Worm (Caenorhabditis elegans) whole organism, L1 larva: ENCODE measurements around the gene dap-3.

ENCODE experiments used
- C34B4.2 ChIP-seq: sonication (generic microtip); optimal IDR thresholded peaks from 2 replicates; lab custom pipeline; 2017; ENCODE audit warnings: mild to moderate bottlenecking, missing genetic modification characterization, missing compliant biosample characterization
- alr-1 ChIP-seq: fragments of 200-800 bp; sonication (Bioruptor generic); optimal IDR thresholded peaks from 2 replicates; lab custom pipeline; 2018; ENCODE audit warnings: borderline replicate concordance, mild to moderate bottlenecking, missing genetic modification characterization, missing compliant biosample characterization
- ceh-63 ChIP-seq: fragments of 200-800 bp; sonication (Bioruptor generic); optimal IDR thresholded peaks from 2 replicates; lab custom pipeline; 2018; ENCODE audit warnings: mild to moderate bottlenecking, missing genetic modification characterization, missing compliant biosample characterization
- ceh-88 ChIP-seq: fragments of 200-800 bp; sonication (Bioruptor generic); IDR thresholded peaks from 2 replicates; pipeline ENCODE4 v1.3.6; 2022; ENCODE audit warnings: missing genetic modification characterization, missing compliant biosample characterization
- ces-1 ChIP-seq: fragments of 150-350 bp; optimal IDR thresholded peaks from 2 replicates; lab custom pipeline; 2014; ENCODE audit warnings: missing biosample characterization, missing genetic modification reagents, missing genetic modification characterization
- dpl-1 ChIP-seq, 3 experiments: fragments of 150-350 bp in 2 of 3; sonication (generic microtip) in 1 of 3; optimal IDR thresholded peaks; 2 replicates each; lab custom pipeline; 2014 to 2017; ENCODE audit warnings: missing biosample characterization in 3 of 3, missing genetic modification characterization in 3 of 3, missing genetic modification reagents in 3 of 3
- dsc-1 ChIP-seq: sonication (generic microtip); optimal IDR thresholded peaks from 2 replicates; lab custom pipeline; 2016; ENCODE audit warnings: mild to moderate bottlenecking, missing genetic modification characterization, missing compliant biosample characterization
- efl-3 ChIP-seq: fragments of 200-800 bp; sonication (Bioruptor generic); optimal IDR thresholded peaks from 2 replicates; lab custom pipeline; 2018; ENCODE audit warnings: mild to moderate bottlenecking, missing genetic modification characterization, missing compliant biosample characterization
- elt-2 ChIP-seq: sonication (generic microtip); optimal IDR thresholded peaks from 2 replicates; lab custom pipeline; 2016; ENCODE audit warnings: missing genetic modification characterization, mild to moderate bottlenecking, inconsistent platforms, missing compliant biosample characterization, missing genetic modification reagents
- ets-5 ChIP-seq: fragments of 200-800 bp; sonication (Bioruptor generic); IDR thresholded peaks from 2 replicates; pipeline ENCODE4 v1.3.6; 2022; ENCODE audit warnings: missing genetic modification characterization, missing compliant biosample characterization
- isw-1 ChIP-seq: fragments of 200-800 bp; sonication (Bioruptor generic); IDR thresholded peaks from 2 replicates; pipeline ENCODE4 v1.3.6; 2022; ENCODE audit warnings: missing genetic modification characterization, missing compliant biosample characterization
- jun-1 ChIP-seq: fragments of 150-350 bp; optimal IDR thresholded peaks from 2 replicates; lab custom pipeline; 2014; ENCODE audit warnings: missing biosample characterization, missing genetic modification reagents, missing genetic modification characterization
- lin-14 ChIP-seq: fragments of 200-800 bp; sonication (Bioruptor generic); optimal IDR thresholded peaks from 2 replicates; lab custom pipeline; 2018; ENCODE audit warnings: mild to moderate bottlenecking, missing genetic modification characterization, moderate library complexity, missing compliant biosample characterization
- lir-3 ChIP-seq: sonication (generic microtip); optimal IDR thresholded peaks from 2 replicates; lab custom pipeline; 2016; ENCODE audit warnings: mild to moderate bottlenecking, missing genetic modification characterization, moderate library complexity, missing compliant biosample characterization; ENCODE audit not compliant: poor library complexity
- lsy-2 ChIP-seq, 2 experiments: fragments of 150-350 bp; optimal IDR thresholded peaks; 2 replicates each; lab custom pipeline; 2014; ENCODE audit warnings: missing biosample characterization in 2 of 2, missing genetic modification characterization in 2 of 2
- nhr-11 ChIP-seq: fragments of 150-350 bp; optimal IDR thresholded peaks from 2 replicates; lab custom pipeline; 2014; ENCODE audit warnings: missing biosample characterization, missing genetic modification characterization
- nhr-12 ChIP-seq: sonication (generic microtip); optimal IDR thresholded peaks from 2 replicates; lab custom pipeline; 2017; ENCODE audit warnings: missing biosample characterization, missing genetic modification characterization
- nhr-20 ChIP-seq: sonication (generic microtip); optimal IDR thresholded peaks from 2 replicates; lab custom pipeline; 2016; ENCODE audit warnings: mild to moderate bottlenecking, missing genetic modification characterization, missing compliant biosample characterization
- nhr-28 ChIP-seq: fragments of 150-350 bp; optimal IDR thresholded peaks from 2 replicates; lab custom pipeline; 2014; ENCODE audit warnings: missing biosample characterization, missing genetic modification characterization
- nhr-71 ChIP-seq: sonication (generic microtip); optimal IDR thresholded peaks from 2 replicates; lab custom pipeline; 2016; ENCODE audit warnings: mild to moderate bottlenecking, missing genetic modification characterization, moderate library complexity, missing compliant biosample characterization
- nhr-77 ChIP-seq: fragments of 150-350 bp; optimal IDR thresholded peaks from 2 replicates; lab custom pipeline; 2014; ENCODE audit warnings: missing biosample characterization, missing genetic modification characterization
- pqm-1 ChIP-seq: sonication (generic microtip); optimal IDR thresholded peaks from 3 replicates; lab custom pipeline; 2017; ENCODE audit warnings: missing biosample characterization, missing genetic modification characterization
- snu-23 ChIP-seq: sonication (generic microtip); optimal IDR thresholded peaks from 2 replicates; lab custom pipeline; 2016; ENCODE audit warnings: missing genetic modification characterization, missing compliant biosample characterization
- sptf-1 ChIP-seq: fragments of 150-350 bp; optimal IDR thresholded peaks from 2 replicates; lab custom pipeline; 2014; ENCODE audit warnings: missing biosample characterization, missing genetic modification characterization
- unc-130 ChIP-seq: fragments of 150-350 bp; optimal IDR thresholded peaks from 2 replicates; lab custom pipeline; 2017; ENCODE audit warnings: missing biosample characterization, missing genetic modification characterization, inconsistent platforms
- xbp-1 ChIP-seq: sonication (generic microtip); optimal IDR thresholded peaks from 2 replicates; lab custom pipeline; 2016; ENCODE audit warnings: missing genetic modification characterization, missing compliant biosample characterization
- ztf-11 ChIP-seq, 2 experiments: sonication (generic microtip); optimal IDR thresholded peaks; 2 replicates each; lab custom pipeline; 2016 to 2017; ENCODE audit warnings: missing genetic modification characterization in 2 of 2, missing biosample characterization in 1 of 2, missing compliant biosample characterization in 1 of 2

Gene dap-3

ce11 chrII:10627086-10627485 is 46.2 kb downstream of the dap-3 start:
- TF ChIP-seq lin-14: peak; percentile 14
- TF ChIP-seq dpl-1 (GFP tag; optimal IDR thresholded peaks at IDR 0.05; lab: Kevin White, UChicago): no peak
- TF ChIP-seq elt-2 (tag; lab: Kevin White, UChicago): peak; percentile 80
- TF ChIP-seq pqm-1 (tag; lab: Kevin White, UChicago): peak; percentile 11

- TF ChIP-seq nhr-20 (no peak), ces-1 (GFP tag; lab: Kevin White, UChicago) (no peak), ceh-88 (GFP tag; lab: Robert Waterston, UW) (no peak), alr-1 (no peak), ceh-63 (GFP tag; lab: Kevin White, UChicago) (no peak), nhr-77 (tag; lab: Kevin White, UChicago) (no peak)
These were observed 47.0 kb downstream of the dap-3 start, which contains the start of gene M28.8 for ce11 chrII:10627963-10628362. TSS of gene M28.8 (plus strand) at chrII:10628263.

ce11 chrII:10630944-10631343 is 50.0 kb downstream of the dap-3 start:
- no peak for TF ChIP-seq dsc-1
- no peak for TF ChIP-seq snu-23 (GFP tag; lab: Kevin White, UChicago)
- TF ChIP-seq nhr-11 (tag; lab: Kevin White, UChicago): no peak
- TF ChIP-seq unc-130: no peak
- TF ChIP-seq sptf-1 (tag; lab: Kevin White, UChicago): no peak
- TF ChIP-seq jun-1 (tag; lab: Kevin White, UChicago): no peak
- TF ChIP-seq nhr-71: no peak
- no peak for TF ChIP-seq ztf-11 (tag; optimal IDR thresholded peaks at IDR 0.05; lab: Kevin White, UChicago)
- TF ChIP-seq lir-3 (tag; lab: Kevin White, UChicago): no peak
- no peak for TF ChIP-seq nhr-28 (tag; lab: Kevin White, UChicago)
- no peak for TF ChIP-seq isw-1
- TF ChIP-seq efl-3 (GFP tag; lab: Kevin White, UChicago): no peak
- TF ChIP-seq ets-5 (GFP tag; lab: Robert Waterston, UW): no peak
- TF ChIP-seq xbp-1 (tag; lab: Kevin White, UChicago): no peak
- no peak for TF ChIP-seq lsy-2 (tag; optimal IDR thresholded peaks at IDR 0.05; lab: Kevin White, UChicago)
- no peak for TF ChIP-seq C34B4.2 (tag; lab: Kevin White, UChicago)
- TF ChIP-seq nhr-12 (tag; lab: Kevin White, UChicago): no peak
